Worm (Caenorhabditis elegans): ENCODE results near the gene F09C6.11.

The F09C6.11 gene

DNA sequence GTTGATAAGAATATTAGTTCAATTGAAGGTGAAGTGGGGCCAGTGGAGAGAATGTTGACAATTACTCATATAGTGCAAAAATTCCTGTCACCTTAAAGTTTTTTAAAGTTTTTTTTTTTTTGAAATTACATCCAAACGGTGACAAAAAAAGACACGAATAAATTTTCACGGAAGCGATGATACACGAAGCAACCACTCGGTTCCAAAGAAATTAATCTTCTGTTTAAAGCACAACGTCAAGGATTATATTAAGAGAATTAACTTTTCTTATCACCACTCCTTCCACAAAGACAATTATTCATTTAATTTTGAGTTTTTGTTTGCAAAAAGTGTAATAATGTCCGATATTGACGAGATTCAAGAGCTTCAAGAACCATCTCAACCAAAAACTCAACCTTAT lies 16.7 kb downstream of the F09C6.11 start, which contains the start of gene clec-28:
Gene clec-28, plus strand, starts transcription at position 301 of the 400 bp plus-strand sequence.
- TF ChIP-seq nhr-67 (tag; optimal IDR thresholded peaks at IDR 0.05) = no peak
- TF ChIP-seq lsy-12 (tag; optimal IDR thresholded peaks at IDR 0.05) = no peak
- no peak for TF ChIP-seq elt-1 (tag; optimal IDR thresholded peaks at IDR 0.05)
- no peak for TF ChIP-seq jun-1 (tag; optimal IDR thresholded peaks at IDR 0.05)
- TF ChIP-seq ZK546.5 (tag; optimal IDR thresholded peaks at IDR 0.05) = no peak
- no peak for TF ChIP-seq ceh-16 (tag; optimal IDR thresholded peaks at IDR 0.05)
- no peak for TF ChIP-seq nhr-23 (tag; optimal IDR thresholded peaks at IDR 0.05)
- TF ChIP-seq fkh-10 (GFP tag; optimal IDR thresholded peaks at IDR 0.05) = no peak
- no peak for TF ChIP-seq nfya-1 (tag; optimal IDR thresholded peaks at IDR 0.05; ENCODE audit: insufficient read depth)
- no peak for TF ChIP-seq nhr-76 (tag; optimal IDR thresholded peaks at IDR 0.05)
- no peak for TF ChIP-seq pha-4 (tag; optimal IDR thresholded peaks at IDR 0.05)
- TF ChIP-seq mml-1 (tag; optimal IDR thresholded peaks at IDR 0.05) = no peak
- no peak for TF ChIP-seq pqm-1 (tag; optimal IDR thresholded peaks at IDR 0.05)
- no peak for TF ChIP-seq egl-27 (tag; optimal IDR thresholded peaks at IDR 0.05)
- no peak for TF ChIP-seq ceh-82 (tag; optimal IDR thresholded peaks at IDR 0.05)

ce11 chrV:16861719-16862118 lies 20.4 kb downstream of the F09C6.11 start, which contains the start of the genes clec-32 and clec-24:
Gene clec-32 (minus strand): TSS chrV:16861819.
Gene clec-24 (plus strand): TSS chrV:16862012.
- TF ChIP-seq sea-2 (GFP tag; optimal IDR thresholded peaks at IDR 0.05) = no peak
- TF ChIP-seq snpc-4 (tag; optimal IDR thresholded peaks at IDR 0.05) = no peak
- no peak for TF ChIP-seq fos-1 (tag; optimal IDR thresholded peaks at IDR 0.05)
- no peak for TF ChIP-seq ceh-82 (tag; optimal IDR thresholded peaks at IDR 0.05)
- TF ChIP-seq nhr-28 (tag; optimal IDR thresholded peaks at IDR 0.05) = no peak
- TF ChIP-seq elt-3 (tag; optimal IDR thresholded peaks at IDR 0.05) = no peak

DNA sequence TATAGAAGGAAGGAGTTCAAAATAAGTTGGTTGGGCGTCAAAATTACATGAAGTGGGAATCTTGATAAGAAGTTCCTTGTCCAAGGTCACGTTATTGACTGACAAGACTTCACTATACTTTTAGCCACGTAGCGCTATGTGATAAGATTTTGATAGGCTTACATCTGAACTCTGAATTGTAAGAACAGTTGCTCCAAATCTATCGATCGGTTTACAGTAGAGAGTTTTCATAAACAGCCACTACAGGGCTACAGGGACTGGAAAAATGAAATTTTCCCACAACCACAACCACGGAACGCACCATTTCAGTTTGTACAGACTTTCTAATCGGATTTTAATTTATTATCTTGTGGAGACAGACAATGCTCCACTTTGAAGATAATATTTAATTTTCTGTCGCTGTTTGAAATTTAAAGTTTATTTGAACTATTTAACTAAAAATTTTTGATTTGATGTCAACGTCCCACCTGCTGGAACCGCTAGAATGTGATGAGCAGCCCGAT lies 24.1 kb downstream of the F09C6.11 start, which contains the start of the genes clec-31 and clec-22:
Gene clec-31, minus strand, starts transcription at position 101 of the 503 bp plus-strand sequence.
Gene clec-22, plus strand, starts transcription at position 453 of the 503 bp plus-strand sequence.
- no peak for TF ChIP-seq unc-62 (GFP tag; optimal IDR thresholded peaks at IDR 0.05)
- TF ChIP-seq zag-1 (tag; optimal IDR thresholded peaks at IDR 0.05) = no peak
- no peak for TF ChIP-seq lsy-12 (tag; optimal IDR thresholded peaks at IDR 0.05)
- TF ChIP-seq ztf-4 (tag; optimal IDR thresholded peaks at IDR 0.05) = no peak
- TF ChIP-seq unc-39 (tag; optimal IDR thresholded peaks at IDR 0.05) = no peak
- no peak for TF ChIP-seq eor-1 (tag; optimal IDR thresholded peaks at IDR 0.05)
- no peak for TF ChIP-seq lin-39 (tag; optimal IDR thresholded peaks at IDR 0.05)
- no peak for TF ChIP-seq nhr-43 (tag; optimal IDR thresholded peaks at IDR 0.05; ENCODE audit: poor library complexity, severe bottlenecking)
- TF ChIP-seq fkh-10 (GFP tag; optimal IDR thresholded peaks at IDR 0.05) = no peak
- TF ChIP-seq nhr-28 (tag; optimal IDR thresholded peaks at IDR 0.05) = no peak
- TF ChIP-seq nhr-76 (tag; optimal IDR thresholded peaks at IDR 0.05) = no peak
- no peak for TF ChIP-seq daf-12 (tag; optimal IDR thresholded peaks at IDR 0.05)
- TF ChIP-seq nhr-23 (tag; optimal IDR thresholded peaks at IDR 0.05) = no peak

ce11 chrV:16853956-16854683 lies 28.0 kb downstream of the F09C6.11 start, which contains the start of the genes clec-35 and clec-27:
Gene clec-35 (minus strand): TSS chrV:16854056.
Gene clec-27 (plus strand): TSS chrV:16854633.
- TF ChIP-seq ama-1 (optimal IDR thresholded peaks at IDR 0.05) = no peak
- TF ChIP-seq fkh-2 (tag; optimal IDR thresholded peaks at IDR 0.05) = no peak
- TF ChIP-seq pqm-1 (tag; optimal IDR thresholded peaks at IDR 0.05) = no peak
- no peak for TF ChIP-seq nhr-12 (tag; optimal IDR thresholded peaks at IDR 0.05)
- no peak for TF ChIP-seq tbx-2 (tag; optimal IDR thresholded peaks at IDR 0.05)
- no peak for TF ChIP-seq elt-3 (tag; optimal IDR thresholded peaks at IDR 0.05)
- TF ChIP-seq fos-1 (tag; optimal IDR thresholded peaks at IDR 0.05) = no peak
- no peak for TF ChIP-seq nhr-43 (tag; optimal IDR thresholded peaks at IDR 0.05; ENCODE audit: poor library complexity, severe bottlenecking)
- TF ChIP-seq unc-62 (GFP tag; optimal IDR thresholded peaks at IDR 0.05) = no peak
- no peak for TF ChIP-seq egl-5 (tag; optimal IDR thresholded peaks at IDR 0.05)
- TF ChIP-seq nfya-1 (tag; optimal IDR thresholded peaks at IDR 0.05; ENCODE audit: insufficient read depth) = no peak
- TF ChIP-seq ceh-82 (tag; optimal IDR thresholded peaks at IDR 0.05) = no peak
- TF ChIP-seq jun-1 (tag; optimal IDR thresholded peaks at IDR 0.05) = no peak
- TF ChIP-seq aly-2 (tag; optimal IDR thresholded peaks at IDR 0.05) = no peak
